Fruit fly (Drosophila melanogaster) whole organism, embryonic: ENCODE data around the gene CG33191.

ENCODE experiments used
- CG10979 ChIP-seq: fragments of 200-800 bp; sonication (Bioruptor generic); optimal IDR thresholded peaks from 2 replicates; lab custom pipeline; 2018; ENCODE audit warnings: missing biosample characterization, mild to moderate bottlenecking, missing genetic modification characterization, moderate library complexity
- CG13287 ChIP-seq: fragments of 200-800 bp; sonication (Bioruptor generic); IDR thresholded peaks from 2 replicates; pipeline ENCODE4 v1.3.6; 2022; ENCODE audit warnings: missing biosample characterization, missing genetic modification characterization; ENCODE audit not compliant: partially characterized antibody
- CG13424 ChIP-seq: fragments of 200-800 bp; sonication (Bioruptor generic); optimal IDR thresholded peaks from 2 replicates; lab custom pipeline; 2019; ENCODE audit warnings: missing biosample characterization, mild to moderate bottlenecking, missing genetic modification characterization, moderate library complexity
- CG17328 ChIP-seq: fragments of 200-800 bp; sonication (Bioruptor generic); IDR thresholded peaks from 2 replicates; pipeline ENCODE4 v1.3.6; 2022; ENCODE audit warnings: missing biosample characterization, missing genetic modification characterization
- CG17361 ChIP-seq: fragments of 200-800 bp; sonication (Bioruptor generic); IDR thresholded peaks from 3 replicates; pipeline ENCODE4 v1.3.6; 2022; ENCODE audit warnings: missing biosample characterization, missing genetic modification characterization
- CG2678 ChIP-seq: fragments of 200-800 bp; sonication (Bioruptor generic); optimal IDR thresholded peaks from 3 replicates; lab custom pipeline; 2019; ENCODE audit warnings: missing biosample characterization, mild to moderate bottlenecking, missing genetic modification characterization, moderate library complexity
- CG2712 ChIP-seq: fragments of 200-800 bp; optimal IDR thresholded peaks from 3 replicates; lab custom pipeline; 2019; ENCODE audit warnings: missing biosample characterization, mild to moderate bottlenecking, missing genetic modification characterization, moderate library complexity
- CG2889 ChIP-seq: fragments of 200-800 bp; sonication (Bioruptor generic); IDR thresholded peaks from 3 replicates; pipeline ENCODE4 v1.3.6; 2022; ENCODE audit warnings: missing biosample characterization, missing genetic modification characterization
- CG31224 ChIP-seq: fragments of 200-800 bp; sonication (Bioruptor generic); IDR thresholded peaks from 2 replicates; pipeline ENCODE4 v1.3.6; 2022; ENCODE audit warnings: missing biosample characterization, missing genetic modification characterization
- CG31441 ChIP-seq: fragments of 200-800 bp; sonication (Bioruptor generic); IDR thresholded peaks from 2 replicates; pipeline ENCODE4 v1.3.6; 2022; ENCODE audit warnings: missing biosample characterization, missing genetic modification characterization
- CG32767 ChIP-seq: fragments of 200-800 bp; sonication (Bioruptor generic); IDR thresholded peaks from 2 replicates; pipeline ENCODE4 v1.3.6; 2022; ENCODE audit warnings: missing biosample characterization, missing genetic modification characterization
- CG34376 ChIP-seq: fragments of 200-800 bp; sonication (Bioruptor generic); optimal IDR thresholded peaks from 2 replicates; lab custom pipeline; 2018; ENCODE audit warnings: missing biosample characterization, mild to moderate bottlenecking, missing genetic modification characterization
- CG3726 ChIP-seq: fragments of 200-800 bp; sonication (Bioruptor generic); IDR thresholded peaks from 3 replicates; pipeline ENCODE4, ENCODE4 v1.3.6; 2022; ENCODE audit warnings: missing biosample characterization, missing genetic modification characterization
- CG4360 ChIP-seq: fragments of 200-800 bp; sonication (Bioruptor generic); IDR thresholded peaks from 2 replicates; pipeline ENCODE4 v1.3.6; 2022; ENCODE audit warnings: missing biosample characterization, missing genetic modification characterization
- CG43689 ChIP-seq: fragments of 200-800 bp; sonication (Bioruptor generic); IDR thresholded peaks from 2 replicates; pipeline ENCODE4 v1.3.6; 2022; ENCODE audit warnings: missing biosample characterization, missing genetic modification characterization
- CG6254 ChIP-seq: fragments of 200-800 bp; sonication (Bioruptor generic); optimal IDR thresholded peaks from 3 replicates; lab custom pipeline; 2017; ENCODE audit warnings: mild to moderate bottlenecking, missing biosample characterization, missing genetic modification reagents, missing genetic modification characterization
- CG7839 ChIP-seq: fragments of 200-800 bp; sonication (Bioruptor generic); optimal IDR thresholded peaks from 3 replicates; lab custom pipeline; 2018; ENCODE audit warnings: missing biosample characterization, mild to moderate bottlenecking, missing genetic modification characterization, moderate library complexity
- CG8924 ChIP-seq: fragments of 200-800 bp; optimal IDR thresholded peaks from 3 replicates; lab custom pipeline; 2019; ENCODE audit warnings: missing biosample characterization, mild to moderate bottlenecking, missing genetic modification characterization, moderate library complexity
- D19A ChIP-seq: fragments of 200-800 bp; optimal IDR thresholded peaks from 3 replicates; lab custom pipeline; 2019; ENCODE audit warnings: missing biosample characterization, mild to moderate bottlenecking, missing genetic modification characterization, moderate library complexity
- Dll ChIP-seq: fragments of 200-800 bp; sonication (Bioruptor generic); IDR thresholded peaks from 4 replicates; pipeline ENCODE4 v1.3.6; 2022; ENCODE audit warnings: missing biosample characterization, missing genetic modification characterization; ENCODE audit not compliant: partially characterized antibody
- Eip74EF ChIP-seq, 2 experiments: fragments of 200-800 bp in 1 of 2; fragments of >200 bp in 1 of 2; sonication (Bioruptor generic) in 1 of 2; optimal IDR thresholded peaks; 2 replicates each; lab custom pipeline; 2017 to 2019; ENCODE audit warnings: missing biosample characterization in 2 of 2, missing genetic modification characterization in 2 of 2, mild to moderate bottlenecking in 1 of 2, moderate library complexity in 1 of 2
- Fer1 ChIP-seq: fragments of 200-800 bp; sonication (Bioruptor generic); optimal IDR thresholded peaks from 2 replicates; lab custom pipeline; 2017; ENCODE audit warnings: missing biosample characterization, mild to moderate bottlenecking, missing genetic modification characterization
- Gug ChIP-seq: fragments of 200-800 bp; sonication (Bioruptor generic); IDR thresholded peaks from 4 replicates; pipeline ENCODE4 v1.3.6; 2022; ENCODE audit warnings: missing biosample characterization, missing genetic modification characterization
- Med ChIP-seq: fragments of 200-800 bp; sonication (Bioruptor generic); peaks from one replicate; lab custom pipeline; 2016; ENCODE audit warnings: missing biosample characterization, missing genetic modification characterization, mild to moderate bottlenecking, inconsistent platforms, moderate library complexity
- Rx ChIP-seq: fragments of 200-800 bp; sonication (Bioruptor generic); IDR thresholded peaks from 2 replicates; pipeline ENCODE4 v1.3.6; 2022; ENCODE audit warnings: missing biosample characterization, missing genetic modification characterization
- Six4 ChIP-seq: fragments of 200-800 bp; sonication (Bioruptor generic); optimal IDR thresholded peaks from 2 replicates; lab custom pipeline; 2016; ENCODE audit warnings: missing biosample characterization, missing genetic modification characterization
- ap ChIP-seq: fragments of 200-800 bp; sonication (Bioruptor generic); IDR thresholded peaks from 2 replicates; pipeline ENCODE4 v1.3.6; 2022; ENCODE audit warnings: missing biosample characterization, missing genetic modification characterization
- ase ChIP-seq: fragments of 200-800 bp; sonication (Bioruptor generic); IDR thresholded peaks from 3 replicates; pipeline ENCODE4 v1.3.6; 2022; ENCODE audit warnings: missing biosample characterization, missing genetic modification characterization
- bbx ChIP-seq: fragments of 200-800 bp; sonication (Bioruptor generic); IDR thresholded peaks from 2 replicates; pipeline ENCODE4 v1.3.6; 2022; ENCODE audit warnings: missing biosample characterization, missing genetic modification characterization; ENCODE audit not compliant: partially characterized antibody
- bsh ChIP-seq, 2 experiments: fragments of 200-800 bp; sonication (Bioruptor generic); optimal IDR thresholded peaks; 2 replicates each; lab custom pipeline; 2017 to 2018; ENCODE audit warnings: mild to moderate bottlenecking in 2 of 2, missing biosample characterization in 2 of 2, missing genetic modification characterization in 2 of 2, moderate library complexity in 1 of 2
- chinmo ChIP-seq: fragments of 200-800 bp; sonication (Bioruptor generic); IDR thresholded peaks from 4 replicates; pipeline ENCODE4 v1.3.6; 2022; ENCODE audit warnings: missing biosample characterization, missing genetic modification characterization; ENCODE audit not compliant: partially characterized antibody
- corto ChIP-seq: fragments of 200-800 bp; sonication (Bioruptor generic); optimal IDR thresholded peaks from 2 replicates; lab custom pipeline; 2016; ENCODE audit warnings: missing biosample characterization, mild to moderate bottlenecking, missing genetic modification characterization, moderate library complexity
- danr ChIP-seq: fragments of 200-800 bp; sonication (Bioruptor generic); IDR thresholded peaks from 2 replicates; pipeline ENCODE4 v1.3.6; 2022; ENCODE audit warnings: missing biosample characterization, missing genetic modification characterization
- dati ChIP-seq: fragments of 200-800 bp; sonication (Bioruptor generic); IDR thresholded peaks from 2 replicates; pipeline ENCODE4 v1.3.6; 2022; ENCODE audit warnings: missing biosample characterization, missing genetic modification characterization
- dysf ChIP-seq: fragments of 200-800 bp; sonication (Bioruptor generic); IDR thresholded peaks from 3 replicates; pipeline ENCODE4 v1.3.6; 2022; ENCODE audit warnings: missing biosample characterization, missing genetic modification characterization
- esg ChIP-seq: fragments of 200-800 bp; sonication (Bioruptor generic); conservative IDR thresholded peaks from 2 replicates; pipeline ENCODE4 v1.3.6; 2022; ENCODE audit warnings: missing biosample characterization, missing genetic modification characterization
- fd64A ChIP-seq: fragments of 200-800 bp; sonication (Bioruptor generic); optimal IDR thresholded peaks from 3 replicates; lab custom pipeline; 2018; ENCODE audit warnings: missing biosample characterization, mild to moderate bottlenecking, missing genetic modification characterization
- gce ChIP-seq: fragments of 200-800 bp; sonication (Bioruptor generic); IDR thresholded peaks from 3 replicates; pipeline ENCODE4 v1.3.6; 2022; ENCODE audit warnings: missing biosample characterization, missing genetic modification characterization
- gsb-n ChIP-seq: fragments of 200-800 bp; sonication (Bioruptor generic); optimal IDR thresholded peaks from 3 replicates; lab custom pipeline; 2018; ENCODE audit warnings: missing biosample characterization, mild to moderate bottlenecking, missing genetic modification characterization
- lov ChIP-seq, 2 experiments: fragments of 200-800 bp in 1 of 2; fragments of >200 bp in 1 of 2; sonication (Bioruptor generic) in 1 of 2; IDR thresholded peaks in 1 of 2; optimal IDR thresholded peaks in 1 of 2; 2 replicates in 1 of 2; 3 replicates in 1 of 2; pipeline versions ENCODE4 v1.3.6 to Lab custom; 2017 to 2022; ENCODE audit warnings: missing biosample characterization in 1 of 2, missing genetic modification characterization in 1 of 2
- scrt ChIP-seq: fragments of 200-800 bp; sonication (Bioruptor generic); optimal IDR thresholded peaks from 2 replicates; lab custom pipeline; 2018; ENCODE audit warnings: missing biosample characterization, mild to moderate bottlenecking, missing genetic modification characterization, moderate library complexity
- sens ChIP-seq: fragments of 200-800 bp; sonication (Bioruptor generic); peaks from one replicate; lab custom pipeline; 2016; ENCODE audit warnings: missing biosample characterization, missing genetic modification characterization
- seq ChIP-seq: fragments of 200-800 bp; sonication (Bioruptor generic); IDR thresholded peaks from 2 replicates; pipeline ENCODE4 v1.3.6; 2022; ENCODE audit warnings: missing biosample characterization, missing genetic modification characterization
- stc ChIP-seq: fragments of 200-800 bp; sonication (Bioruptor generic); IDR thresholded peaks from 2 replicates; pipeline ENCODE4 v1.3.6; 2022; ENCODE audit warnings: missing biosample characterization, missing genetic modification characterization
- tio ChIP-seq: fragments of 200-800 bp; sonication (Bioruptor generic); optimal IDR thresholded peaks from 2 replicates; lab custom pipeline; 2017; ENCODE audit warnings: missing biosample characterization, missing genetic modification characterization, inconsistent platforms
- vvl ChIP-seq: fragments of 200-800 bp; sonication (Bioruptor generic); IDR thresholded peaks from 2 replicates; pipeline ENCODE4 v1.3.6; 2022; ENCODE audit warnings: missing biosample characterization, missing genetic modification characterization

The CG33191 gene

DNA sequence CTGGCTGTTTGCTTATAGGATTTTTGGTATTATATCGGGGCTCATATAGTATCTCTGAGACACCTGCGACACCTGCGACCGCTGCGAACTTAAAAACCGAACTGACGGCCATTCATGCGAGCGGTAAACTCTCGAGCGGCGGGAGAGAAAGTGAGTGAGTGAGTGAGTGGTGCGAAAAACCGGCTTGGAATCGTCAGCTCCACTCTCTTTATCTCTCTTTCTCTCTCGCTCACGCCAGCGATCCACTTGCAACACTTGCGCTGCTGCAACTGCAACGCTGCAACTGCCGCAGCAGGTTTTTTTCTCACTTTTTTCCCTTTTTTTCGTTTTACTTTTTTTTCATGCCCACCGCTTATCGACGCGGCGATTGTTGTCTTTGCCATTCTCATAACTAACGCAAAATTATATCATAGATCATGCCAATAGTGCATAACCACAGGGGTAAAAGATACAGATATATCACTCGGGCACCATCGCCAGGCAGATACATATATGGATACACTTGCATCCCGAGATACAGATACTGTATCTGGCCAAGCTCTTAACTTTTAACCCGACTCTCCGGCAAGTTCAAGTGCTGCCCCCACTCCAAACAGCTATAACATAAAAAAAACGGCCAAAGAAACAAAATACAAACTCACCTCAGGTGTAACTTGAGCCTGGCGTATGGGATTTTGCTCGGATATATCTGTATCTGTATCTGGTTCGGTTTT lies 12.9 kb upstream of the CG33191 start (continued):
- TF ChIP-seq CG34376 = no peak
- peak; percentile 29 for TF ChIP-seq corto
- TF ChIP-seq CG32767 (GFP tag; lab: Robert Waterston, UW) = no peak
- no peak for TF ChIP-seq Fer1 (GFP tag; lab: Kevin White, UChicago)
- TF ChIP-seq sens (GFP tag; lab: Kevin White, UChicago) = peak; percentile 60
- no peak for TF ChIP-seq gce
- 0 out of 4 replicates have a peak, but pooled peaks have one; percentile 40 for TF ChIP-seq chinmo
- peak; percentile 62 for TF ChIP-seq Med
- no peak for TF ChIP-seq CG6254 (GFP tag; lab: Kevin White, UChicago)
- TF ChIP-seq bbx (GFP tag; lab: Robert Waterston, UW) = 0 out of 2 replicates have a peak, but pooled peaks have one; percentile 10
- TF ChIP-seq bsh (GFP tag; optimal IDR thresholded peaks at IDR 0.05; lab: Kevin White, UChicago) = peak in 1 of 2 experiments; percentile 84
- no peak for TF ChIP-seq lov (optimal IDR thresholded peaks at IDR 0.05; lab: Kevin White, UChicago)
- TF ChIP-seq lov (GFP tag; IDR thresholded peaks at IDR 0.05; lab: Robert Waterston, UW) = no peak

DNA sequence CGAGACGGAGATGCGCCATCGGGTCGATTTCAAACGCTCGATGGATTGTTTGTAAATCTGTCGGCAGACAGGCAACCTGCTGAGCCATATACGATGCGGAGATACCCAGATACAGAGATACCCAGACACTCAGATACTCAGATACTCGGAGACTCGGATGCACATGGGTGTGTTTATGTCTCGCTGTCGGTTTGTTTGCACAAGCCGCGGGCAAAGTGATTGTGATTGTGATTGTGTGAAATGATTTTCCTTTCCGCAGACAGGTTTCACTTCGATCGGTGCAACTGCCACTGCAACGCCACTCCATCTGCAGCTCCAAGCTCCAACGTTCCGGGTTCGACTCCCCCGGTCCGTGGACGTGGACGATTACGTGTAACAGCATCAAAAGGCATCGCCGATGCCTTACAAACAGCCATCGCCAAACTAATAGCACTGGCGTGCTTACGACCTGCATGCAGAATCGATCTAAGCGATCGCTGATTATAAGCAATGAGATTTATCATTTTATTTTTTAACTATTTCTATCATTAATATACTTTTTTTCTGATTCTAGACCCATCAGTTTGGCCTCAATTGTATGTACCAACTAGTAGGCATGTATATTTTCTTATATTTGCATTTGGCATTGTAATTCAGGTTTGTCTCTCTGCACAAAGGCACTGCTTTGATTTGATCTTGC lies 9.1 kb upstream of the CG33191 start:
- TF ChIP-seq CG8924 (tag; lab: Kevin White, UChicago) (peak; percentile 53), Six4 (GFP tag; lab: Kevin White, UChicago) (peak; percentile 31), CG2678 (tag; lab: Kevin White, UChicago) (peak; percentile 63), CG2889 (peak; percentile 15; the same call in 1 of the 3 replicates), CG17328 (GFP tag; lab: Robert Waterston, UW) (peak; percentile 67), dati (0 out of 2 replicates have a peak, but pooled peaks have one; percentile 21), Rx (GFP tag; lab: Robert Waterston, UW) (peak; percentile 77), fd64A (GFP tag; lab: Kevin White, UChicago) (no peak), CG31224 (GFP tag; lab: Robert Waterston, UW) (0 out of 2 replicates have a peak, but pooled peaks have one; percentile 21), stc (GFP tag; lab: Robert Waterston, UW) (peak; percentile 82), vvl (GFP tag; lab: Robert Waterston, UW) (peak; percentile 86), CG4360 (GFP tag; lab: Robert Waterston, UW) (peak; percentile 55; the same call in 1 of the 2 replicates), Gug (GFP tag; lab: Robert Waterston, UW) (peak; percentile 71), ap (GFP tag; lab: Robert Waterston, UW) (peak; percentile 56; the same call in 1 of the 2 replicates), CG10979 (tag; lab: Kevin White, UChicago) (peak; percentile 53), D19A (tag; lab: Kevin White, UChicago) (peak; percentile 47), scrt (no peak), esg (GFP tag; lab: Robert Waterston, UW) (peak; percentile 49), Eip74EF (GFP tag; optimal IDR thresholded peaks at IDR 0.05; lab: Kevin White, UChicago) (peak in 1 of 2 experiments; percentile 36), CG7839 (tag; lab: Kevin White, UChicago) (peak; percentile 63), CG43689 (GFP tag; lab: Robert Waterston, UW) (peak; percentile 56), CG2712 (tag; lab: Kevin White, UChicago) (peak; percentile 76), seq (GFP tag; lab: Robert Waterston, UW) (peak; percentile 44), danr (GFP tag; lab: Robert Waterston, UW) (peak; percentile 78), Dll (GFP tag; lab: Robert Waterston, UW) (no peak), CG17361 (GFP tag; lab: Robert Waterston, UW) (peak; percentile 46; the same call in 1 of the 3 replicates), CG13287 (no peak), tio (GFP tag; lab: Kevin White, UChicago) (peak; percentile 30), CG31441 (GFP tag; lab: Robert Waterston, UW) (peak; percentile 81), gsb-n (tag; lab: Kevin White, UChicago) (peak; percentile 2), CG3726 (GFP tag; lab: Robert Waterston, UW) (0 out of 3 replicates have a peak, but pooled peaks have one; percentile 59), dysf (GFP tag; lab: Robert Waterston, UW) (peak; percentile 75), CG13424 (peak; percentile 47), ase (GFP tag; lab: Robert Waterston, UW) (peak; percentile 73; the same call in 2 of the 3 replicates)
